Fruit fly (Drosophila melanogaster) whole organism, adult: ENCODE data around the gene CG15023.

ENCODE experiments used
- CG11617 ChIP-seq: fragments of 200-800 bp; sonication (Bioruptor generic); optimal IDR thresholded peaks from 2 replicates; lab custom pipeline; 2017; ENCODE audit warnings: mild to moderate bottlenecking, missing biosample characterization, missing genetic modification reagents, missing genetic modification characterization
- CG12768 ChIP-seq: fragments of 200-800 bp; sonication (Bioruptor generic); optimal IDR thresholded peaks from 2 replicates; lab custom pipeline; 2017; ENCODE audit warnings: missing biosample characterization, missing genetic modification characterization, mild to moderate bottlenecking, moderate library complexity, missing genetic modification reagents
- CG14711 ChIP-seq: fragments of 200-800 bp; sonication (Bioruptor generic); optimal IDR thresholded peaks from 2 replicates; lab custom pipeline; 2018; ENCODE audit warnings: missing biosample characterization, mild to moderate bottlenecking, missing genetic modification characterization, moderate library complexity
- CG1620 ChIP-seq: fragments of 200-800 bp; sonication (Bioruptor generic); optimal IDR thresholded peaks from 2 replicates; lab custom pipeline; 2016; ENCODE audit warnings: missing biosample characterization, missing genetic modification characterization
- CG33017 ChIP-seq: fragments of 200-800 bp; sonication (Bioruptor generic); optimal IDR thresholded peaks from 2 replicates; lab custom pipeline; 2018; ENCODE audit warnings: missing biosample characterization, mild to moderate bottlenecking, missing genetic modification characterization, moderate library complexity
- CG5204 ChIP-seq: fragments of 200-800 bp; sonication (Bioruptor generic); optimal IDR thresholded peaks from 2 replicates; lab custom pipeline; 2016; ENCODE audit warnings: missing biosample characterization, missing genetic modification characterization
- CG7045 ChIP-seq: fragments of 200-800 bp; sonication (Bioruptor generic); optimal IDR thresholded peaks from 2 replicates; lab custom pipeline; 2017; ENCODE audit warnings: missing biosample characterization, mild to moderate bottlenecking, missing genetic modification characterization
- CG7101 ChIP-seq: fragments of 200-800 bp; sonication (Bioruptor generic); optimal IDR thresholded peaks from 2 replicates; lab custom pipeline; 2018; ENCODE audit warnings: missing biosample characterization, mild to moderate bottlenecking, missing genetic modification characterization, moderate library complexity
- Clk ChIP-seq: fragments of 200-800 bp; sonication (Bioruptor generic); optimal IDR thresholded peaks from 2 replicates; lab custom pipeline; 2017; ENCODE audit warnings: missing biosample characterization, missing genetic modification characterization
- Crg-1 ChIP-seq: fragments of 200-800 bp; sonication (Bioruptor generic); optimal IDR thresholded peaks from 2 replicates; lab custom pipeline; 2016; ENCODE audit warnings: missing biosample characterization, missing genetic modification characterization
- Hr96 ChIP-seq: fragments of 200-800 bp; sonication (Bioruptor generic); optimal IDR thresholded peaks from 2 replicates; lab custom pipeline; 2016; ENCODE audit warnings: missing biosample characterization, missing genetic modification characterization
- Mnt ChIP-seq: fragments of 200-800 bp; sonication (Bioruptor generic); optimal IDR thresholded peaks from 2 replicates; lab custom pipeline; 2016; ENCODE audit warnings: missing biosample characterization, mild to moderate bottlenecking, missing genetic modification characterization
- bab1 ChIP-seq: fragments of 200-800 bp; sonication (Bioruptor generic); optimal IDR thresholded peaks from 3 replicates; lab custom pipeline; 2019; ENCODE audit warnings: missing biosample characterization, mild to moderate bottlenecking, missing genetic modification characterization, moderate library complexity
- cic ChIP-seq: fragments of 200-800 bp; sonication (Bioruptor generic); optimal IDR thresholded peaks from 2 replicates; lab custom pipeline; 2017; ENCODE audit warnings: missing biosample characterization, mild to moderate bottlenecking, missing genetic modification characterization, moderate library complexity
- cnc ChIP-seq, 2 experiments: fragments of >200 bp; optimal IDR thresholded peaks; 2 replicates each; lab custom pipeline; 2017
- kay ChIP-seq: fragments of 200-800 bp; sonication (Bioruptor generic); peaks from one replicate; lab custom pipeline; 2016; ENCODE audit warnings: missing biosample characterization, missing genetic modification characterization, borderline replicate concordance
- ovo ChIP-seq: fragments of 200-800 bp; sonication (Bioruptor generic); optimal IDR thresholded peaks from 2 replicates; lab custom pipeline; 2016; ENCODE audit warnings: missing biosample characterization, missing genetic modification characterization
- pad ChIP-seq: fragments of 200-800 bp; sonication (Bioruptor generic); optimal IDR thresholded peaks from 3 replicates; lab custom pipeline; 2017; ENCODE audit warnings: missing biosample characterization, missing genetic modification characterization, mild to moderate bottlenecking, moderate library complexity, missing genetic modification reagents
- tj ChIP-seq: fragments of 200-800 bp; sonication (Bioruptor generic); optimal IDR thresholded peaks from 3 replicates; lab custom pipeline; 2017; ENCODE audit warnings: missing biosample characterization, mild to moderate bottlenecking, missing genetic modification characterization, moderate library complexity
- toe ChIP-seq: fragments of 200-800 bp; sonication (Bioruptor generic); optimal IDR thresholded peaks from 2 replicates; lab custom pipeline; 2016; ENCODE audit warnings: missing biosample characterization, missing genetic modification characterization

CG15023 gene

DNA sequence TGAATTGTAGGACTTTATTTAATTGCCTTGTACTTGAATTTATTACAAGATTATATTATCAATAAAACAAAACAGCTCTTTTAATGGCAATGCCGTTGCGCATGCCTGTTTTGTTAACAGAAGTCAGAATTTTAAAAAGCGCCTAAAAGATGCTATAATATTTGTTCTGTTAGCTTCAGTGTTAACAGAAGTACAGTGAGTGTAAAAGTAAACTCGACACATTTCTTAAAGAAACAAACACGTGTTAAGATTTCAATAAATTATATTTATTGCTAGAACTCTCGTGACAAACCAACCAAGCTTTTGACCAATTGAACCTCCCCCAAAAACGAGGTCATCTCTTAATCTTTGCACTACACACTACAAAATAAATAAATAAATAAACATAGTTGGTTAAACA, 40.1 kb upstream of the CG15023 start:
- TF ChIP-seq CG7101 (tag; lab: Kevin White, UChicago), result no peak
- TF ChIP-seq ovo (GFP tag; lab: Kevin White, UChicago), result no peak
- no peak for TF ChIP-seq CG14711 (tag; lab: Kevin White, UChicago)
- no peak for TF ChIP-seq CG5204 (GFP tag; lab: Kevin White, UChicago)
- TF ChIP-seq pad (GFP tag; lab: Kevin White, UChicago), result no peak
- TF ChIP-seq CG1620, result no peak
- no peak for TF ChIP-seq cic (GFP tag; lab: Kevin White, UChicago)
- no peak for TF ChIP-seq Hr96 (GFP tag; lab: Kevin White, UChicago)
- no peak for TF ChIP-seq CG11617 (GFP tag; lab: Kevin White, UChicago)
- TF ChIP-seq CG12768, result no peak
- TF ChIP-seq cnc (optimal IDR thresholded peaks at IDR 0.05; lab: Kevin White, UChicago), result no peak
- TF ChIP-seq bab1 (GFP tag; lab: Kevin White, UChicago), result no peak

DNA sequence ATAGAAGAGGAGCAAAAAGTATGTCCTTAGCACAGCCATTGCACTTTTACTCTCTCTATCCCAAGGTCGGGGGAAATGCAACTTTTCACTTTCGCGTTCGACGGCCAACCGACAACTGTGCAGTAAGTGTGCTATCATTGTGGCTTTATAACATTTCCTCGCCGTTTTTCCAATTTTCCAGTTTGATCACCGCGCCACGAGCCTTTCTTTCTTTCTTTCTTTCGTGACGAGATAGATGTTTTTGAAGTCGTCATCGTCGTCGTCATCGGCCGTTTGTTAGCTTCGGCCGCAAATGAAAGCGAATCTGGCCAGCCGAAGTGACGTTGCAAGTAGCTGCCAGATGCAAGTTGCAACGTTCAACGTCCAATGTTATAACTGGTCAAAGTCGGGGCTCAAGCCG, 39.1 kb upstream of the CG15023 start, which contains the start of gene CG13720:
TSS of gene CG13720 (minus strand) at position 101 of the 400 bp plus-strand sequence.
- no peak for TF ChIP-seq CG33017 (tag; lab: Kevin White, UChicago)
- TF ChIP-seq tj (GFP tag; lab: Kevin White, UChicago), result no peak
- no peak for TF ChIP-seq Clk
- no peak for TF ChIP-seq CG7045 (GFP tag; lab: Kevin White, UChicago)
- no peak for TF ChIP-seq toe (GFP tag; lab: Kevin White, UChicago)
- no peak for TF ChIP-seq cnc (optimal IDR thresholded peaks at IDR 0.05; lab: Kevin White, UChicago)
- TF ChIP-seq cic (GFP tag; lab: Kevin White, UChicago), result no peak
- TF ChIP-seq Crg-1 (GFP tag; lab: Kevin White, UChicago), result no peak
- TF ChIP-seq Mnt, result no peak

DNA sequence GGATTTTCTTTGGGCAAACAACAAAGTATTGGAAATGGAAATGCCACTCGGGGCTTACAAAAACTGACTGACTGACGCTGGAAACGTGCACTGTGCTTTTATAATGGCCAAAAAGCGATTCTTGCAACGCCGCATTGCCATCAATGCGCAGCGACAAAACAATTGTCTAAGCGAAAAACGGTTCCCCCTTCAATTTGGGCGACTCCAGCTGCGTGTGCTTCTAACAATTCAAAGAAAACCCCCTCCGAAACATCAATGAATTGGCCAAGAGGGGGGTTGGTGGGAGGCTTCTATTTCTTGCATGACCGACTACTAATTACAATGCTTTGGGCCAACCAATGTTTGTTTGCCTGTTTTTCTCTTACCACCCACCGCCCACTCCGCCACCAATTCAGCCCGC, 36.4 kb upstream of the CG15023 start, which contains the start of gene CG13721:
TSS of gene CG13721 (minus strand) at position 101 of the 400 bp plus-strand sequence.
- TF ChIP-seq Mnt, result no peak
- no peak for TF ChIP-seq CG7045 (GFP tag; lab: Kevin White, UChicago)
- no peak for TF ChIP-seq CG14711 (tag; lab: Kevin White, UChicago)
- no peak for TF ChIP-seq bab1 (GFP tag; lab: Kevin White, UChicago)
- no peak for TF ChIP-seq Hr96 (GFP tag; lab: Kevin White, UChicago)
- no peak for TF ChIP-seq cnc (optimal IDR thresholded peaks at IDR 0.05; lab: Kevin White, UChicago)
- no peak for TF ChIP-seq CG7101 (tag; lab: Kevin White, UChicago)
- TF ChIP-seq kay (GFP tag; lab: Kevin White, UChicago), result no peak
- TF ChIP-seq cic (GFP tag; lab: Kevin White, UChicago), result no peak
- TF ChIP-seq CG1620, result no peak
- TF ChIP-seq CG11617 (GFP tag; lab: Kevin White, UChicago), result no peak
- TF ChIP-seq Clk, result no peak
- TF ChIP-seq tj (GFP tag; lab: Kevin White, UChicago), result no peak
- no peak for TF ChIP-seq CG33017 (tag; lab: Kevin White, UChicago)

DNA sequence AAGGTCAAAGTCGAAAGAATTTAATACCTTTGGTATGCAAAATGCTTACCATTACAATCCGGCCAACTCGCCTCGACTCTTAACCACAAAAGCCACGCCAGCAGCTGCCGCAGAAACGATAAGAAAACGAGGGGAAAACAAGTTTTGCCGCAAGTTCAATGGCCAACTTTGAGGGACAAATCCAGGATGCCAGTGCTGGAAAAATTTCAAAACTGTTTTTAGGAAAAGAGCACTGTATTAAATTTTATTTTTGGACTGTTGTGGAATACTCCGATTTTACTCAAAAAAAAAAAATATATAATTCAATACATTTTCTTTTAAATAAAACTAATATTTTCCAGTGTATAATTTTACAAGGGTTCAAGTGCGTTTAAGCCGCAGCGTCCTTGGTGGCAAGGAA, 33.3 kb upstream of the CG15023 start:
- no peak for TF ChIP-seq CG14711 (tag; lab: Kevin White, UChicago)
- no peak for TF ChIP-seq cic (GFP tag; lab: Kevin White, UChicago)
- TF ChIP-seq CG12768, result no peak
- TF ChIP-seq CG7101 (tag; lab: Kevin White, UChicago), result no peak
- no peak for TF ChIP-seq bab1 (GFP tag; lab: Kevin White, UChicago)
- no peak for TF ChIP-seq CG11617 (GFP tag; lab: Kevin White, UChicago)
- TF ChIP-seq Crg-1 (GFP tag; lab: Kevin White, UChicago), result no peak
- no peak for TF ChIP-seq kay (GFP tag; lab: Kevin White, UChicago)
- no peak for TF ChIP-seq CG1620
- no peak for TF ChIP-seq Clk
- TF ChIP-seq CG7045 (GFP tag; lab: Kevin White, UChicago), result no peak
- TF ChIP-seq Mnt, result no peak
- no peak for TF ChIP-seq tj (GFP tag; lab: Kevin White, UChicago)
- no peak for TF ChIP-seq pad (GFP tag; lab: Kevin White, UChicago)
- TF ChIP-seq Hr96 (GFP tag; lab: Kevin White, UChicago), result no peak
- TF ChIP-seq toe (GFP tag; lab: Kevin White, UChicago), result no peak
- no peak for TF ChIP-seq cnc (optimal IDR thresholded peaks at IDR 0.05; lab: Kevin White, UChicago)
- no peak for TF ChIP-seq CG5204 (GFP tag; lab: Kevin White, UChicago)
- no peak for TF ChIP-seq ovo (GFP tag; lab: Kevin White, UChicago)
- TF ChIP-seq CG33017 (tag; lab: Kevin White, UChicago), result no peak

DNA sequence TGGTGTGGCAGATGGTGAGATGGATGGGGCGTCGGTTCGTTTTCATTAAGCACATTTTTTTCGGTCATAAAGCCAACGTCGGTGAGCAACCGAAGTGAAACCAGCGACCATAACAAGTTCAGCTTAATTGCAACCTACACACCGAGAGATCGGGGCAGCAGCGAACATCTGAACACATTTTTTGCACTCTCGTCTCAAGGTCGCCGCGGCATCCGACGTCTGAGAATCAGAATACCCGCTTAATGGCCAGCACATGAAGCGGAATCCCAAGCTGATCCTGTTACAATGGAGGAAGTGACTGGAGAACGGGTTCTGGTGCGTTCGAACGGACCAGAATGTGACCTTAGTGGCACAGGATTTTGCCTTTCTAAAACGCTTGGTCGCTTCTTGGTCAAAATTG, 32.3 kb upstream of the CG15023 start:
- TF ChIP-seq CG33017 (tag; lab: Kevin White, UChicago), result no peak
- TF ChIP-seq ovo (GFP tag; lab: Kevin White, UChicago), result no peak
- no peak for TF ChIP-seq bab1 (GFP tag; lab: Kevin White, UChicago)
- TF ChIP-seq tj (GFP tag; lab: Kevin White, UChicago), result no peak
- no peak for TF ChIP-seq cnc (optimal IDR thresholded peaks at IDR 0.05; lab: Kevin White, UChicago)
- no peak for TF ChIP-seq Clk
- no peak for TF ChIP-seq kay (GFP tag; lab: Kevin White, UChicago)
- no peak for TF ChIP-seq CG5204 (GFP tag; lab: Kevin White, UChicago)
- TF ChIP-seq Mnt, result no peak
- no peak for TF ChIP-seq Hr96 (GFP tag; lab: Kevin White, UChicago)
- no peak for TF ChIP-seq cic (GFP tag; lab: Kevin White, UChicago)
- TF ChIP-seq CG14711 (tag; lab: Kevin White, UChicago), result no peak
- no peak for TF ChIP-seq CG11617 (GFP tag; lab: Kevin White, UChicago)
- no peak for TF ChIP-seq CG7045 (GFP tag; lab: Kevin White, UChicago)
- no peak for TF ChIP-seq CG12768
- TF ChIP-seq CG1620, result no peak

DNA sequence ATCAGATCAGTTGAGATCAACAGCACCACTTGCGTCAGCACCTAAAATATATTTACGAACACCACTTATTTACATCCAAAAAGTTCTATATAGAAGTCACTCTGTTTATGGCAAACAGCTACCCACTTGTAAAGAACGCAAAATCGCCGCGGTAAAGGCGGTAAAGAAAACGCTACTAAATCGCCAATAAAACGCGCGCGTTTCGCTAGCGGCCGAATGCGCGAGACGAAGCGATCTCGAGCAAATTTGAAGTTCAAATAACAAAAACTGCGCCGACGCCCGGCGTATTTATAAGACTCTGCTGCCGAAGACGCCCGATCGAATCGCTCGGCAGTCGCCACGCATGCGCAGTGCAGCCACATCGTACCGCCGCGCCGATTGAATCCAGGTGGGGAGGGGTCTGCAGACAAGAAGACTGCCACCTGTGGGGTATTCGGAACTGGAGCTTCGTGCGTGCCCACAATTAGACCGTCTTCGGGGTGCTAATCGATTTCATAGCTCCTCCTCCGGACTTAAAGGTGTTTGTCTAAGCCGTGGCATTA, 29.5 kb upstream of the CG15023 start, which contains the start of gene CG13722:
TSS of gene CG13722 (minus strand) at position 262 of the 542 bp plus-strand sequence.
- TF ChIP-seq CG1620, result no peak
- TF ChIP-seq ovo (GFP tag; lab: Kevin White, UChicago), result no peak
- TF ChIP-seq CG11617 (GFP tag; lab: Kevin White, UChicago), result no peak
- no peak for TF ChIP-seq cic (GFP tag; lab: Kevin White, UChicago)
- TF ChIP-seq Clk, result no peak
